Fruit fly (Drosophila melanogaster): Measurements from ENCODE around the gene CG4815.
A peak's percentile ranks its signal among the peaks of the same experiment; 100 is the strongest.

Gene CG4815

DNA sequence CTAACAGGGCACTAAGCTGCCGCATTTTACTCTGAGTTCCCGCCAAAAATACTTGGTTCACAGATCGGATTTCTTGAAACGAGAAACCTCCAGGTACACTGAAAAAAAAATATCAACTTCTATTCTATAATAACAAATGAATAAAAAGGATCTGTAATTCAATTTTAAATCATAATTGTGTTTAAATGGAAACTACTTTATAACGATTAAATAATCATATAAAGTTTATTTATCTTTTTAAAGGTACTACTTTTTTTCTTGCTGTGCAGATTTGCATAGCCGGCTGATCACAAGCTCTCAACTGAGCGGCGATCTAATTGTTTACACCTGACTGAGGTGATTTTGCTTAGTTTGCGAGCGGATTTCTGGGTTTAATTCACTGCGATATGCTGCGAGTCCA, 3.2 kb downstream of the CG4815 start (continued):
- TF ChIP-seq run (tag; optimal IDR thresholded peaks at IDR 0.05), result no peak
- TF ChIP-seq CG9932 (GFP tag; IDR thresholded peaks at IDR 0.05), result peak; percentile 79
- no peak for TF ChIP-seq fd102C (GFP tag; optimal IDR thresholded peaks at IDR 0.05)
- TF ChIP-seq bcd (GFP tag; optimal IDR thresholded peaks at IDR 0.05), result peak; percentile 66
- TF ChIP-seq CG17359 (tag; optimal IDR thresholded peaks at IDR 0.05), result peak; percentile 60
- peak; percentile 74 for TF ChIP-seq CG31441 (GFP tag; IDR thresholded peaks at IDR 0.05)
- TF ChIP-seq Sin3A (optimal IDR thresholded peaks at IDR 0.05), result no peak
- TF ChIP-seq otp (GFP tag; IDR thresholded peaks at IDR 0.05), result peak; percentile 56; the same call in 1 of the 3 replicates
- TF ChIP-seq shn (GFP tag; optimal IDR thresholded peaks at IDR 0.05), result no peak
- peak; percentile 85 for TF ChIP-seq CG2678 (tag; optimal IDR thresholded peaks at IDR 0.05)
- TF ChIP-seq Kr (GFP tag; optimal IDR thresholded peaks at IDR 0.05), result no peak
- no peak for TF ChIP-seq BEAF-32 (GFP tag; optimal IDR thresholded peaks at IDR 0.05)
- TF ChIP-seq CG9876 (GFP tag; optimal IDR thresholded peaks at IDR 0.05), result no peak
- 0 out of 2 replicates have a peak, but pooled peaks have one; percentile 50 for TF ChIP-seq CG11085 (GFP tag; IDR thresholded peaks at IDR 0.05)
- TF ChIP-seq Elba2 (GFP tag; optimal IDR thresholded peaks at IDR 0.05), result no peak
- TF ChIP-seq CG1233 (GFP tag; optimal IDR thresholded peaks at IDR 0.05), result no peak
- no peak for TF ChIP-seq Ets97D (GFP tag; optimal IDR thresholded peaks at IDR 0.05)
- peak; percentile 68 for TF ChIP-seq CG8388 (GFP tag; optimal IDR thresholded peaks at IDR 0.05)
- TF ChIP-seq Bgb (GFP tag; IDR thresholded peaks at IDR 0.05; ENCODE audit: partially characterized antibody), result no peak
- no peak for TF ChIP-seq dm (GFP tag; optimal IDR thresholded peaks at IDR 0.05)
- TF ChIP-seq row (GFP tag; IDR thresholded peaks at IDR 0.05), result peak; percentile 85
- TF ChIP-seq sd (tag; optimal IDR thresholded peaks at IDR 0.05), result no peak
- TF ChIP-seq MTF-1 (GFP tag; optimal IDR thresholded peaks at IDR 0.05; ENCODE audit: borderline replicate concordance), result no peak
- TF ChIP-seq sna (GFP tag; IDR thresholded peaks at IDR 0.05; ENCODE audit: partially characterized antibody), result no peak
- peak; percentile 48 for TF ChIP-seq odd (GFP tag; optimal IDR thresholded peaks at IDR 0.05)
- TF ChIP-seq ato (GFP tag; IDR thresholded peaks at IDR 0.05; ENCODE audit: partially characterized antibody), result no peak
- no peak for TF ChIP-seq Scr (GFP tag; IDR thresholded peaks at IDR 0.05; ENCODE audit: partially characterized antibody)
- peak; percentile 81 for TF ChIP-seq CG15269 (tag; optimal IDR thresholded peaks at IDR 0.05)
- no peak for TF ChIP-seq CG4707 (GFP tag; optimal IDR thresholded peaks at IDR 0.05)
- peak; percentile 30; the same call in 1 of the 2 replicates for TF ChIP-seq rib (GFP tag; IDR thresholded peaks at IDR 0.05)
- TF ChIP-seq Hmx (GFP tag; optimal IDR thresholded peaks at IDR 0.05), result no peak
- peak; percentile 67 for TF ChIP-seq cas (GFP tag; IDR thresholded peaks at IDR 0.05)
- peak; percentile 27 for TF ChIP-seq CG1647 (GFP tag; optimal IDR thresholded peaks at IDR 0.05)
- TF ChIP-seq Atf6 (GFP tag; IDR thresholded peaks at IDR 0.05), result peak; percentile 88
- peak; percentile 56 for TF ChIP-seq CG10209 (GFP tag; optimal IDR thresholded peaks at IDR 0.05)
- peak; percentile 88 for TF ChIP-seq CG32532 (GFP tag; IDR thresholded peaks at IDR 0.05)
- TF ChIP-seq hkb (optimal IDR thresholded peaks at IDR 0.05), result no peak
- peak; percentile 53; the same call in 1 of the 2 replicates for TF ChIP-seq hkb (GFP tag; IDR thresholded peaks at IDR 0.05)
- no peak for TF ChIP-seq pfk (GFP tag; optimal IDR thresholded peaks at IDR 0.05)
- TF ChIP-seq CG10979 (tag; optimal IDR thresholded peaks at IDR 0.05), result peak; percentile 73
- TF ChIP-seq Fer3 (tag; optimal IDR thresholded peaks at IDR 0.05), result peak; percentile 69
- TF ChIP-seq psq (GFP tag; optimal IDR thresholded peaks at IDR 0.05), result no peak
- TF ChIP-seq bsh (GFP tag; optimal IDR thresholded peaks at IDR 0.05), result peak in 1 of 2 experiments; percentile 74
- peak; percentile 56 for TF ChIP-seq Max (GFP tag; optimal IDR thresholded peaks at IDR 0.05)
- peak; percentile 72 for TF ChIP-seq Xrp1 (GFP tag; IDR thresholded peaks at IDR 0.05)
- peak; percentile 57 for TF ChIP-seq CG12155 (GFP tag; optimal IDR thresholded peaks at IDR 0.05)
- no peak for TF ChIP-seq ATbp (GFP tag; optimal IDR thresholded peaks at IDR 0.05)
- peak; percentile 20 for TF ChIP-seq sqz (GFP tag; optimal IDR thresholded peaks at IDR 0.05)
- peak; percentile 29 for TF ChIP-seq BtbVII (GFP tag; optimal IDR thresholded peaks at IDR 0.05)
- TF ChIP-seq CG15073 (GFP tag; optimal IDR thresholded peaks at IDR 0.05), result no peak
- no peak for TF ChIP-seq Sry-β (GFP tag; optimal IDR thresholded peaks at IDR 0.05)
